Fruit fly (Drosophila melanogaster): ENCODE results near the gene Arts.

Arts gene

DNA sequence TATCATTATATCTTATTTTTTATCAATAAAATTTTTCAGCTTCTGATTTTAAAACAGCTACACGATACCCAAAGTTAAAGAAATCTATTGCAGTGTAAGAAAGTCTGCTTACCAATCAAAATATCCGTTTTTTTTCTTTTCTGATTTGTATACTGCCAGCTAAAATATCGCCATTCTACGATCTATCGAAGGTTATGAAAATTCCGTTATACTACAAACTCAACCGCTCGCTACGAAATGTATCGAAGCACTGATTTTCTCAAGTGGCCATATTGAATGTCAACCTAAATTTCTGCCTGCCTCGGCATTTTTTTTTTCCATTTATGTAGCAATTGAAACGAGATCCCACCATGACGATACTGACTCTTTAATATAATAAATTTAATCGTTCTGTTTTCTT is 22.6 kb upstream of the Arts start, which contains the start of gene nxf2 (continued):
- TF ChIP-seq Hr39 (optimal IDR thresholded peaks at IDR 0.05) (no peak), CG10147 (GFP tag; optimal IDR thresholded peaks at IDR 0.05) (no peak), nerfin-2 (GFP tag; IDR thresholded peaks at IDR 0.05; ENCODE audit: partially characterized antibody) (no peak), cwo (GFP tag; optimal IDR thresholded peaks at IDR 0.05) (no peak), Blimp-1 (GFP tag; optimal IDR thresholded peaks at IDR 0.05) (no peak), CG2678 (tag; optimal IDR thresholded peaks at IDR 0.05) (no peak), CG12299 (tag; optimal IDR thresholded peaks at IDR 0.05) (no peak), CG34224 (GFP tag; IDR thresholded peaks at IDR 0.05; ENCODE audit: partially characterized antibody) (peak; percentile 30; the same call in 1 of the 3 replicates), CG10267 (tag; optimal IDR thresholded peaks at IDR 0.05) (peak; percentile 76), BtbVII (GFP tag; optimal IDR thresholded peaks at IDR 0.05) (no peak), CG8765 (GFP tag; IDR thresholded peaks at IDR 0.05) (no peak), sim (GFP tag; IDR thresholded peaks at IDR 0.05) (no peak), Neu2 (GFP tag; optimal IDR thresholded peaks at IDR 0.05; ENCODE audit: borderline replicate concordance) (peak; percentile 62), CG11247 (GFP tag; IDR thresholded peaks at IDR 0.05) (no peak), CG1024 (GFP tag; IDR thresholded peaks at IDR 0.05) (no peak), bbx (GFP tag; IDR thresholded peaks at IDR 0.05; ENCODE audit: partially characterized antibody) (peak; percentile 68), YL-1 (GFP tag; optimal IDR thresholded peaks at IDR 0.05) (no peak), chm (GFP tag; IDR thresholded peaks at IDR 0.05) (no peak), CG31224 (GFP tag; IDR thresholded peaks at IDR 0.05) (no peak), C15 (GFP tag; IDR thresholded peaks at IDR 0.05) (no peak), ab (GFP tag; optimal IDR thresholded peaks at IDR 0.05) (no peak), CG9817 (tag; optimal IDR thresholded peaks at IDR 0.05) (no peak), Xrp1 (GFP tag; IDR thresholded peaks at IDR 0.05) (0 out of 2 replicates have a peak, but pooled peaks have one; percentile 25), Hr3 (GFP tag; optimal IDR thresholded peaks at IDR 0.05) (no peak), pan (optimal IDR thresholded peaks at IDR 0.05) (no peak), pan (GFP tag; optimal IDR thresholded peaks at IDR 0.05 in 1 of 2, IDR thresholded peaks at IDR 0.05 in 1 of 2) (no peak)

DNA sequence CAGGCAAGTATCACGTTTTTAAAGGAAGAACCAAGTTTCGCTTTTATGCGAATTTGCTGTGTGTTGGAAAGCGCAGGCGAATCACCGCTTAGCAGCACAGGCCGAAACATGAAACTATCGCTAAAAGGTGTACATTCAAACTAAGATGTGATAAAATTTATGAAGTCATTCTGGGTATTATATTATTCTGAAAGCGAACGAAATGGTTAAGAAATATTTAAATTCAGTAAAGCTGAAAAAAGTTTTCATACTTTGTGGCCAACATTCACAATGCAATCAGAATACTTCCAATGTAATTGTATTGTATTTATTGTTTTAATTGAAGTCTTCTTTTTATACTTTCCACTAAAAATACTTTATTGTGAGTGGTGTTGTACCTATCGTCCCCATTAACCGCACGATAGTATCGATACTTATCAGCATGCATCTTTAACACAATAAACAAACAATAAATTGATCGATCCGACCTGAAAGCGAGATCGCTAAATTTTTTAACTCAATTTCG is 21.4 kb upstream of the Arts start, which contains the start of gene Smn:
Smn (minus strand) TSS at position 347 of the 505 bp plus-strand sequence.
- TF ChIP-seq Doc2 (GFP tag; IDR thresholded peaks at IDR 0.05) (no peak), Adf1 (GFP tag; IDR thresholded peaks at IDR 0.05) (no peak), seq (GFP tag; IDR thresholded peaks at IDR 0.05) (no peak), rib (GFP tag; IDR thresholded peaks at IDR 0.05) (no peak), mirr (GFP tag; optimal IDR thresholded peaks at IDR 0.05) (no peak), CG11504 (tag; optimal IDR thresholded peaks at IDR 0.05) (no peak), CG6272 (GFP tag; IDR thresholded peaks at IDR 0.05) (no peak), Fer1 (GFP tag; optimal IDR thresholded peaks at IDR 0.05) (peak; percentile 32), CG4617 (GFP tag; optimal IDR thresholded peaks at IDR 0.05; ENCODE audit: borderline replicate concordance) (peak; percentile 43), Dad (GFP tag; optimal IDR thresholded peaks at IDR 0.05) (peak; percentile 3), HmgD (GFP tag; optimal IDR thresholded peaks at IDR 0.05) (peak; percentile 4), exex (tag; optimal IDR thresholded peaks at IDR 0.05) (no peak), CG4404 (GFP tag; IDR thresholded peaks at IDR 0.05) (no peak), Lhr (GFP tag; optimal IDR thresholded peaks at IDR 0.05) (peak; percentile 35), kay (GFP tag; optimal IDR thresholded peaks at IDR 0.05) (no peak), Dek (tag; optimal IDR thresholded peaks at IDR 0.05) (peak; percentile 34), pum (GFP tag; optimal IDR thresholded peaks at IDR 0.05) (peak; percentile 43), H15 (GFP tag; IDR thresholded peaks at IDR 0.05) (no peak), Hr3 (GFP tag; optimal IDR thresholded peaks at IDR 0.05) (peak; percentile 52), CG11695 (GFP tag; IDR thresholded peaks at IDR 0.05) (no peak), Ada2b (GFP tag; IDR thresholded peaks at IDR 0.05) (peak; percentile 15; the same call in 1 of the 2 replicates), row (GFP tag; IDR thresholded peaks at IDR 0.05) (peak; percentile 83), amos (GFP tag; IDR thresholded peaks at IDR 0.05; ENCODE audit: partially characterized antibody) (peak; percentile 86), CG10267 (tag; optimal IDR thresholded peaks at IDR 0.05) (peak; percentile 85), jumu (GFP tag; optimal IDR thresholded peaks at IDR 0.05) (peak; percentile 53), CG12769 (tag; optimal IDR thresholded peaks at IDR 0.05) (peak; percentile 29), cato (GFP tag; optimal IDR thresholded peaks at IDR 0.05; ENCODE audit: borderline replicate concordance) (no peak), CG10147 (GFP tag; optimal IDR thresholded peaks at IDR 0.05) (peak; percentile 52)

All from whole organism, embryonic.